Fruit fly (Drosophila melanogaster) Kc167 (cell line): Measurements from ENCODE around the gene Acsx1L.

Experiments
- insv ChIP-seq: fragments of >200 bp; optimal IDR thresholded peaks from 3 replicates; lab custom pipeline; 2018; ENCODE audit warnings: missing external identifiers
- psq ChIP-seq: fragments of >200 bp; optimal IDR thresholded peaks from 2 replicates; lab custom pipeline; 2017; ENCODE audit warnings: missing external identifiers

DNA sequence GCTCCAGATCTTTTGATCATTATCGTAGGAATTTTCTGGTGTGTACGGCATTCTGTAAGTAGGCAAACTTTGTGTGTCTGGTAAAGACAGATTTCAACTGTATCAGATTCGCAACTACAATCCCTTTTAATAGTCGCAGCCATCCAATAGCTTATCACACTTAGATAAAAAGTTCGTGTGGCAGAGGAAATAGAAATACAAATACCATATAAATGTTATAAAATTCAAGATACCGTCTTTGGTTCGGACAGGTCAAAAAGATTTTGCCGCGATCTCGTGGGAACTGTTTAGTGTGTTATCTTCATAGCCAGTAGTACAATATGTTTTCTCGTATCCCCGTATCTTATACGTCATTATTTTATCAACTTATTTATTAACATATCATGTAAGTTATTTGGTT lies 4.2 kb upstream of the Acsx1L start, which contains the start of gene Acsx1R:
- TF ChIP-seq psq (no peak), insv (no peak)
